Fruit fly (Drosophila melanogaster): ENCODE measurements around the gene Clp.

The Clp gene

dm6 chr2L:845341-846004 is 25.7 kb downstream of the Clp start (continued):
- TF ChIP-seq B-H2 (GFP tag; optimal IDR thresholded peaks at IDR 0.05): peak; percentile 72
- TF ChIP-seq Aef1 (GFP tag; IDR thresholded peaks at IDR 0.05): peak; percentile 83
- peak; percentile 89 for TF ChIP-seq chm (GFP tag; IDR thresholded peaks at IDR 0.05)
- peak; percentile 87 for TF ChIP-seq ranshi (GFP tag; IDR thresholded peaks at IDR 0.05)
- TF ChIP-seq hth (optimal IDR thresholded peaks at IDR 0.05): no peak
- peak; percentile 88 for TF ChIP-seq CG9817 (tag; optimal IDR thresholded peaks at IDR 0.05)
- TF ChIP-seq gce (GFP tag; IDR thresholded peaks at IDR 0.05): peak; percentile 69; the same call in 1 of the 3 replicates
- TF ChIP-seq cwo (GFP tag; optimal IDR thresholded peaks at IDR 0.05): peak; percentile 83
- no peak for TF ChIP-seq Dip2 (GFP tag; IDR thresholded peaks at IDR 0.05)
- peak; percentile 77 for TF ChIP-seq CG15514 (GFP tag; optimal IDR thresholded peaks at IDR 0.05)
- peak; percentile 96 for TF ChIP-seq sens (GFP tag)
- TF ChIP-seq sob (GFP tag; IDR thresholded peaks at IDR 0.05): peak; percentile 87
- TF ChIP-seq wek (GFP tag; optimal IDR thresholded peaks at IDR 0.05): peak; percentile 78
- no peak for TF ChIP-seq prd (optimal IDR thresholded peaks at IDR 0.05)
- TF ChIP-seq prd (GFP tag; IDR thresholded peaks at IDR 0.05): peak; percentile 91
- no peak for TF ChIP-seq HLH4C (GFP tag; IDR thresholded peaks at IDR 0.05; ENCODE audit: partially characterized antibody)
- peak; percentile 78 for TF ChIP-seq Abd-B (GFP tag; optimal IDR thresholded peaks at IDR 0.05)
- TF ChIP-seq cato (GFP tag; optimal IDR thresholded peaks at IDR 0.05; ENCODE audit: borderline replicate concordance): peak; percentile 48
- TF ChIP-seq CG17186 (GFP tag; optimal IDR thresholded peaks at IDR 0.05): peak; percentile 54
- peak; percentile 88 for TF ChIP-seq Side (GFP tag; optimal IDR thresholded peaks at IDR 0.05)
- TF ChIP-seq Xrp1 (GFP tag; IDR thresholded peaks at IDR 0.05): peak; percentile 89
- TF ChIP-seq lmd (GFP tag; IDR thresholded peaks at IDR 0.05): peak; percentile 93
- TF ChIP-seq Asciz (GFP tag; optimal IDR thresholded peaks at IDR 0.05): peak; percentile 87
- TF ChIP-seq odd (GFP tag; optimal IDR thresholded peaks at IDR 0.05): peak; percentile 78
- peak; percentile 79 for TF ChIP-seq ems (GFP tag; optimal IDR thresholded peaks at IDR 0.05)
- TF ChIP-seq CG31388 (GFP tag; optimal IDR thresholded peaks at IDR 0.05): peak; percentile 57
- TF ChIP-seq CG16779 (GFP tag; IDR thresholded peaks at IDR 0.05): peak; percentile 87
- TF ChIP-seq CG6254 (GFP tag; optimal IDR thresholded peaks at IDR 0.05): peak; percentile 74
- no peak for TF ChIP-seq unc-4 (GFP tag; IDR thresholded peaks at IDR 0.05; ENCODE audit: partially characterized antibody)
- TF ChIP-seq C15 (GFP tag; IDR thresholded peaks at IDR 0.05): peak; percentile 84
- no peak for TF ChIP-seq Opbp (GFP tag; IDR thresholded peaks at IDR 0.05; ENCODE audit: partially characterized antibody)
- peak; percentile 87 for TF ChIP-seq Awh (GFP tag; IDR thresholded peaks at IDR 0.05)
- TF ChIP-seq CG6683 (GFP tag; optimal IDR thresholded peaks at IDR 0.05): peak; percentile 65
- peak; percentile 88 for TF ChIP-seq CG12219 (GFP tag; optimal IDR thresholded peaks at IDR 0.05)
- TF ChIP-seq Fer1 (GFP tag; optimal IDR thresholded peaks at IDR 0.05): peak; percentile 90
- TF ChIP-seq scrt (GFP tag; optimal IDR thresholded peaks at IDR 0.05): peak; percentile 83
- peak; percentile 53 for TF ChIP-seq psq (GFP tag; optimal IDR thresholded peaks at IDR 0.05)
- TF ChIP-seq Doc3 (GFP tag; IDR thresholded peaks at IDR 0.05; ENCODE audit: partially characterized antibody): no peak
- peak; percentile 59 for TF ChIP-seq NC2β (GFP tag; optimal IDR thresholded peaks at IDR 0.05)
- TF ChIP-seq CG11504 (tag; optimal IDR thresholded peaks at IDR 0.05): peak; percentile 88
- TF ChIP-seq CG10267 (tag; optimal IDR thresholded peaks at IDR 0.05): peak; percentile 68
- no peak for TF ChIP-seq nom (GFP tag; optimal IDR thresholded peaks at IDR 0.05)
- peak; percentile 48 for TF ChIP-seq CG13894 (tag; optimal IDR thresholded peaks at IDR 0.05)
- peak; percentile 92 for TF ChIP-seq H2.0 (GFP tag; IDR thresholded peaks at IDR 0.05)
- TF ChIP-seq CG10274 (GFP tag; optimal IDR thresholded peaks at IDR 0.05): peak; percentile 68
- peak; percentile 83 for TF ChIP-seq CG6765 (GFP tag; optimal IDR thresholded peaks at IDR 0.05)
- peak; percentile 91 for TF ChIP-seq CG13424 (tag; optimal IDR thresholded peaks at IDR 0.05)
- TF ChIP-seq kah (GFP tag; optimal IDR thresholded peaks at IDR 0.05): peak; percentile 56
- peak; percentile 72 for TF ChIP-seq Chrac-16 (GFP tag; optimal IDR thresholded peaks at IDR 0.05)
- peak; percentile 62 for TF ChIP-seq da (GFP tag; optimal IDR thresholded peaks at IDR 0.05)
